Fruit fly (Drosophila melanogaster) whole organism, embryonic: Measurements from ENCODE around the gene witty.

Source experiments
- Antp ChIP-seq: fragments of 200-800 bp; sonication (Bioruptor generic); optimal IDR thresholded peaks from 3 replicates; lab custom pipeline; 2016; ENCODE audit warnings: missing biosample characterization, missing genetic modification characterization
- Asciz ChIP-seq: fragments of 200-800 bp; sonication (Bioruptor generic); optimal IDR thresholded peaks from 2 replicates; lab custom pipeline; 2017; ENCODE audit warnings: missing biosample characterization, mild to moderate bottlenecking, missing genetic modification characterization, missing genetic modification reagents
- B-H2 ChIP-seq: fragments of 200-800 bp; sonication (Bioruptor generic); optimal IDR thresholded peaks from 2 replicates; lab custom pipeline; 2018; ENCODE audit warnings: missing biosample characterization, mild to moderate bottlenecking, missing genetic modification characterization
- CG10267 ChIP-seq: fragments of 200-800 bp; sonication (Bioruptor generic); optimal IDR thresholded peaks from 2 replicates; lab custom pipeline; 2018; ENCODE audit warnings: missing biosample characterization, mild to moderate bottlenecking, missing genetic modification characterization, moderate library complexity
- CG10654 ChIP-seq: fragments of 200-800 bp; sonication (Bioruptor generic); optimal IDR thresholded peaks from 2 replicates; lab custom pipeline; 2016; ENCODE audit warnings: missing biosample characterization, missing genetic modification characterization
- CG11560 ChIP-seq: fragments of 200-800 bp; sonication (Bioruptor generic); IDR thresholded peaks from 3 replicates; pipeline ENCODE4 v1.3.6; 2022; ENCODE audit warnings: missing biosample characterization, missing genetic modification characterization
- CG12942 ChIP-seq: fragments of 200-800 bp; sonication (Bioruptor generic); optimal IDR thresholded peaks from 3 replicates; lab custom pipeline; 2016; ENCODE audit warnings: missing biosample characterization, missing genetic modification characterization
- CG13624 ChIP-seq: fragments of 200-800 bp; sonication (Bioruptor generic); optimal IDR thresholded peaks from 2 replicates; lab custom pipeline; 2016; ENCODE audit warnings: missing biosample characterization, missing genetic modification characterization
- CG14050 ChIP-seq: fragments of 200-800 bp; sonication (Bioruptor generic); IDR thresholded peaks from 3 replicates; pipeline ENCODE4 v1.3.6; 2022; ENCODE audit warnings: missing biosample characterization, missing genetic modification characterization
- CG1602 ChIP-seq: fragments of 200-800 bp; sonication (Bioruptor generic); optimal IDR thresholded peaks from 3 replicates; lab custom pipeline; 2016; ENCODE audit warnings: missing biosample characterization, missing genetic modification characterization
- CG1603 ChIP-seq: fragments of 200-800 bp; sonication (Bioruptor generic); optimal IDR thresholded peaks from 2 replicates; lab custom pipeline; 2019; ENCODE audit warnings: missing biosample characterization, mild to moderate bottlenecking, missing genetic modification characterization, moderate library complexity
- CG17359 ChIP-seq: fragments of 200-800 bp; sonication (Bioruptor generic); optimal IDR thresholded peaks from 3 replicates; lab custom pipeline; 2018; ENCODE audit warnings: missing biosample characterization, mild to moderate bottlenecking, missing genetic modification characterization, moderate library complexity
- CG18599 ChIP-seq: fragments of 200-800 bp; sonication (Bioruptor generic); optimal IDR thresholded peaks from 3 replicates; lab custom pipeline; 2017; ENCODE audit warnings: missing biosample characterization, missing genetic modification characterization, mild to moderate bottlenecking, moderate library complexity, missing genetic modification reagents
- CG2116 ChIP-seq: fragments of 200-800 bp; sonication (Bioruptor generic); optimal IDR thresholded peaks from 3 replicates; lab custom pipeline; 2018; ENCODE audit warnings: missing biosample characterization, mild to moderate bottlenecking, missing genetic modification characterization
- CG34422 ChIP-seq: fragments of 200-800 bp; sonication (Bioruptor generic); IDR thresholded peaks from 3 replicates; pipeline ENCODE4 v1.3.6; 2022; ENCODE audit warnings: missing biosample characterization, missing genetic modification characterization
- CG6254 ChIP-seq: fragments of 200-800 bp; sonication (Bioruptor generic); optimal IDR thresholded peaks from 3 replicates; lab custom pipeline; 2017; ENCODE audit warnings: mild to moderate bottlenecking, missing biosample characterization, missing genetic modification reagents, missing genetic modification characterization
- CG6791 ChIP-seq: fragments of 200-800 bp; sonication (Bioruptor generic); IDR thresholded peaks from 3 replicates; pipeline ENCODE4 v1.3.6; 2022; ENCODE audit warnings: missing biosample characterization, missing genetic modification characterization; ENCODE audit not compliant: partially characterized antibody
- CG7372 ChIP-seq: fragments of 200-800 bp; sonication (Bioruptor generic); IDR thresholded peaks from 2 replicates; pipeline ENCODE4 v1.3.6; 2022; ENCODE audit warnings: missing biosample characterization, missing genetic modification characterization
- CG7928 ChIP-seq: fragments of 200-800 bp; sonication (Bioruptor generic); optimal IDR thresholded peaks from 2 replicates; lab custom pipeline; 2017; ENCODE audit warnings: missing biosample characterization, mild to moderate bottlenecking, missing genetic modification characterization
- Dbx ChIP-seq: fragments of 200-800 bp; sonication (Bioruptor generic); IDR thresholded peaks from 3 replicates; pipeline ENCODE4 v1.3.6; 2022; ENCODE audit warnings: missing biosample characterization, missing genetic modification characterization
- Dref ChIP-seq: fragments of 200-800 bp; sonication (Bioruptor generic); IDR thresholded peaks from 2 replicates; pipeline ENCODE4 v1.3.6; 2022; ENCODE audit warnings: missing biosample characterization, missing genetic modification characterization
- Fer1 ChIP-seq: fragments of 200-800 bp; sonication (Bioruptor generic); optimal IDR thresholded peaks from 2 replicates; lab custom pipeline; 2017; ENCODE audit warnings: missing biosample characterization, mild to moderate bottlenecking, missing genetic modification characterization
- Fer3 ChIP-seq: fragments of 200-800 bp; sonication (Bioruptor generic); optimal IDR thresholded peaks from 2 replicates; lab custom pipeline; 2018; ENCODE audit warnings: missing biosample characterization, mild to moderate bottlenecking, missing genetic modification characterization, moderate library complexity
- HHEX ChIP-seq: fragments of 200-800 bp; sonication (Bioruptor generic); optimal IDR thresholded peaks from 3 replicates; lab custom pipeline; 2017; ENCODE audit warnings: missing biosample characterization, mild to moderate bottlenecking, missing genetic modification characterization, missing genetic modification reagents
- HmgZ ChIP-seq: fragments of 200-800 bp; sonication (Bioruptor generic); optimal IDR thresholded peaks from 2 replicates; lab custom pipeline; 2018; ENCODE audit warnings: missing biosample characterization, mild to moderate bottlenecking, missing genetic modification characterization
- MBD-R2 ChIP-seq: fragments of 200-800 bp; sonication (Bioruptor generic); IDR thresholded peaks from 2 replicates; pipeline ENCODE4 v1.3.6; 2022; ENCODE audit warnings: missing biosample characterization, missing genetic modification characterization
- Nf-YB ChIP-seq: fragments of 200-800 bp; sonication (Bioruptor generic); optimal IDR thresholded peaks from 3 replicates; lab custom pipeline; 2019; ENCODE audit warnings: missing biosample characterization, mild to moderate bottlenecking, missing genetic modification characterization, moderate library complexity
- Nf-YC ChIP-seq: fragments of 200-800 bp; optimal IDR thresholded peaks from 3 replicates; lab custom pipeline; 2019; ENCODE audit warnings: missing biosample characterization, mild to moderate bottlenecking, missing genetic modification characterization, moderate library complexity
- Ptx1 ChIP-seq: fragments of 200-800 bp; sonication (Bioruptor generic); IDR thresholded peaks from 2 replicates; pipeline ENCODE4 v1.3.6; 2022; ENCODE audit warnings: missing biosample characterization, missing genetic modification characterization
- Ravus ChIP-seq: fragments of 200-800 bp; sonication (Bioruptor generic); IDR thresholded peaks from 2 replicates; pipeline ENCODE4 v1.3.6; 2022; ENCODE audit warnings: missing biosample characterization, missing genetic modification characterization
- dpn ChIP-seq, 2 experiments: fragments of 200-800 bp; sonication (Bioruptor generic); optimal IDR thresholded peaks; 3 replicates each; lab custom pipeline; 2016; ENCODE audit warnings: missing biosample characterization in 2 of 2, missing genetic modification characterization in 2 of 2
- exex ChIP-seq: fragments of 200-800 bp; sonication (Bioruptor generic); optimal IDR thresholded peaks from 4 replicates; lab custom pipeline; 2018; ENCODE audit warnings: missing biosample characterization, mild to moderate bottlenecking, missing genetic modification characterization, moderate library complexity
- hbn ChIP-seq: fragments of 200-800 bp; sonication (Bioruptor generic); IDR thresholded peaks from 2 replicates; pipeline ENCODE4 v1.3.6; 2022; ENCODE audit warnings: missing biosample characterization, missing genetic modification characterization; ENCODE audit not compliant: partially characterized antibody
- inv ChIP-seq: fragments of 200-800 bp; sonication (Bioruptor generic); IDR thresholded peaks from 2 replicates; pipeline ENCODE4 v1.3.6; 2022; ENCODE audit warnings: missing biosample characterization, missing genetic modification characterization; ENCODE audit not compliant: partially characterized antibody
- klu ChIP-seq: fragments of 200-800 bp; sonication (Bioruptor generic); IDR thresholded peaks from 2 replicates; pipeline ENCODE4 v1.3.6; 2022; ENCODE audit warnings: missing biosample characterization, missing genetic modification characterization
- lab ChIP-seq: fragments of 200-800 bp; sonication (Bioruptor generic); optimal IDR thresholded peaks from 3 replicates; lab custom pipeline; 2017; ENCODE audit warnings: missing biosample characterization, missing genetic modification characterization, mild to moderate bottlenecking, moderate library complexity, missing genetic modification reagents
- lilli ChIP-seq: fragments of 200-800 bp; sonication (Bioruptor generic); optimal IDR thresholded peaks from 3 replicates; lab custom pipeline; 2016; ENCODE audit warnings: missing biosample characterization, missing genetic modification characterization
- nmo ChIP-seq: fragments of 200-800 bp; sonication (Bioruptor generic); optimal IDR thresholded peaks from 2 replicates; lab custom pipeline; 2018; ENCODE audit warnings: missing biosample characterization, mild to moderate bottlenecking, missing genetic modification characterization, moderate library complexity
- pho ChIP-seq: fragments of 200-800 bp; sonication (Bioruptor generic); optimal IDR thresholded peaks from 2 replicates; lab custom pipeline; 2016; ENCODE audit warnings: missing biosample characterization, missing genetic modification characterization
- pzg ChIP-seq: fragments of 200-800 bp; sonication (Bioruptor generic); optimal IDR thresholded peaks from 3 replicates; lab custom pipeline; 2018; ENCODE audit warnings: missing biosample characterization, mild to moderate bottlenecking, missing genetic modification characterization, moderate library complexity
- sens ChIP-seq: fragments of 200-800 bp; sonication (Bioruptor generic); peaks from one replicate; lab custom pipeline; 2016; ENCODE audit warnings: missing biosample characterization, missing genetic modification characterization
- stc ChIP-seq: fragments of 200-800 bp; sonication (Bioruptor generic); IDR thresholded peaks from 2 replicates; pipeline ENCODE4 v1.3.6; 2022; ENCODE audit warnings: missing biosample characterization, missing genetic modification characterization
- stwl ChIP-seq: fragments of 200-800 bp; sonication (Bioruptor generic); optimal IDR thresholded peaks from 3 replicates; lab custom pipeline; 2018; ENCODE audit warnings: missing biosample characterization, mild to moderate bottlenecking, missing genetic modification characterization, moderate library complexity
- tgo ChIP-seq: fragments of 200-800 bp; sonication (Bioruptor generic); IDR thresholded peaks from 3 replicates; pipeline ENCODE4 v1.3.6; 2022; ENCODE audit warnings: missing biosample characterization, missing genetic modification characterization
- tin ChIP-seq: fragments of 200-800 bp; sonication (Bioruptor generic); optimal IDR thresholded peaks from 3 replicates; lab custom pipeline; 2016; ENCODE audit warnings: missing biosample characterization, missing genetic modification characterization
- vfl ChIP-seq: fragments of 200-800 bp; sonication (Bioruptor generic); optimal IDR thresholded peaks from 2 replicates; lab custom pipeline; 2016; ENCODE audit warnings: missing biosample characterization, missing genetic modification characterization
- vvl ChIP-seq: fragments of 200-800 bp; sonication (Bioruptor generic); IDR thresholded peaks from 2 replicates; pipeline ENCODE4 v1.3.6; 2022; ENCODE audit warnings: missing biosample characterization, missing genetic modification characterization
- zen2 ChIP-seq: fragments of 200-800 bp; sonication (Bioruptor generic); IDR thresholded peaks from 3 replicates; pipeline ENCODE4 v1.3.6; 2022; ENCODE audit warnings: missing biosample characterization, missing genetic modification characterization; ENCODE audit not compliant: partially characterized antibody
- zfh1 ChIP-seq: fragments of 200-800 bp; sonication (Bioruptor generic); IDR thresholded peaks from 3 replicates; pipeline ENCODE4 v1.3.6; 2022; ENCODE audit warnings: missing biosample characterization, missing genetic modification characterization

witty gene

dm6 chr2L:8381508-8382036 is 43.5 kb downstream of the witty start, which contains the start of gene AlaRS (continued):
- TF ChIP-seq Fer3 (tag; lab: Kevin White, UChicago) = peak; percentile 12
- peak; percentile 13; the same call in 1 of the 3 replicates for TF ChIP-seq tgo
- TF ChIP-seq zen2 (GFP tag; lab: Robert Waterston, UW) = peak; percentile 59; the same call in 1 of the 3 replicates
- no peak for TF ChIP-seq CG7372 (GFP tag; lab: Robert Waterston, UW)
- TF ChIP-seq CG1602 (GFP tag; lab: Kevin White, UChicago) = peak; percentile 3
- peak; percentile 88 for TF ChIP-seq sens (GFP tag; lab: Kevin White, UChicago)
- peak; percentile 46 for TF ChIP-seq inv (GFP tag; lab: Robert Waterston, UW)
- TF ChIP-seq MBD-R2 (GFP tag; lab: Robert Waterston, UW) = peak; percentile 72
- TF ChIP-seq vvl (GFP tag; lab: Robert Waterston, UW) = peak; percentile 44; the same call in 1 of the 2 replicates
- TF ChIP-seq CG1603 (tag; lab: Kevin White, UChicago) = peak; percentile 28
- 0 out of 2 replicates have a peak, but pooled peaks have one; percentile 21 for TF ChIP-seq stc
- 0 out of 3 replicates have a peak, but pooled peaks have one; percentile 26 for TF ChIP-seq CG34422 (GFP tag; lab: Robert Waterston, UW)
- TF ChIP-seq Asciz (GFP tag; lab: Kevin White, UChicago) = peak; percentile 16
- no peak for TF ChIP-seq Antp (GFP tag; lab: Kevin White, UChicago)
- TF ChIP-seq vfl (GFP tag; lab: Kevin White, UChicago) = peak; percentile 11
- 0 out of 2 replicates have a peak, but pooled peaks have one; percentile 18 for TF ChIP-seq klu (GFP tag; lab: Robert Waterston, UW)
- TF ChIP-seq CG14050 = no peak; the same call in 2 of the 3 replicates
- TF ChIP-seq B-H2 (GFP tag; lab: Kevin White, UChicago) = peak; percentile 39
- peak; percentile 40 for TF ChIP-seq Nf-YC (tag; lab: Kevin White, UChicago)
- TF ChIP-seq tin (GFP tag; lab: Kevin White, UChicago) = peak; percentile 19
- peak; percentile 16; the same call in 1 of the 3 replicates for TF ChIP-seq zfh1 (GFP tag; lab: Robert Waterston, UW)
- TF ChIP-seq CG6791 (GFP tag; lab: Robert Waterston, UW) = peak; percentile 59; the same call in 2 of the 3 replicates
- peak; percentile 68 for TF ChIP-seq Dref (GFP tag; lab: Robert Waterston, UW)
- TF ChIP-seq CG2116 (GFP tag; lab: Kevin White, UChicago) = peak; percentile 81
- TF ChIP-seq HHEX = peak; percentile 15
- TF ChIP-seq pzg (GFP tag; lab: Kevin White, UChicago) = peak; percentile 36
- peak; percentile 40 for TF ChIP-seq CG6254 (GFP tag; lab: Kevin White, UChicago)
- TF ChIP-seq Fer1 = peak; percentile 57
- TF ChIP-seq stwl (tag; lab: Kevin White, UChicago) = peak; percentile 45
- TF ChIP-seq Ptx1 (GFP tag; lab: Robert Waterston, UW) = 0 out of 2 replicates have a peak, but pooled peaks have one; percentile 7
- TF ChIP-seq dpn (GFP tag; optimal IDR thresholded peaks at IDR 0.05; lab: Kevin White, UChicago) = peak; percentile 8 to 26
- peak; percentile 29 for TF ChIP-seq HmgZ (tag; lab: Kevin White, UChicago)
- no peak for TF ChIP-seq CG7928
- TF ChIP-seq CG12942 (GFP tag; lab: Kevin White, UChicago) = peak; percentile 4
- peak; percentile 67 for TF ChIP-seq CG10267 (tag; lab: Kevin White, UChicago)
- TF ChIP-seq CG13624 (GFP tag; lab: Kevin White, UChicago) = peak; percentile 20
- TF ChIP-seq CG10654 (GFP tag; lab: Kevin White, UChicago) = peak; percentile 6
- TF ChIP-seq lilli = peak; percentile 62
- TF ChIP-seq Dbx (GFP tag; lab: Robert Waterston, UW) = 0 out of 3 replicates have a peak, but pooled peaks have one; percentile 6
- TF ChIP-seq lab (GFP tag; lab: Kevin White, UChicago) = peak; percentile 27
- no peak for TF ChIP-seq Ravus (GFP tag; lab: Robert Waterston, UW)
- TF ChIP-seq hbn (GFP tag; lab: Robert Waterston, UW) = peak; percentile 57
- peak; percentile 1 for TF ChIP-seq Nf-YB
- no peak for TF ChIP-seq CG11560 (tag; lab: Robert Waterston, UW)
- TF ChIP-seq CG18599 (GFP tag; lab: Kevin White, UChicago) = peak; percentile 56
- peak; percentile 37 for TF ChIP-seq CG17359 (tag; lab: Kevin White, UChicago)
- peak; percentile 5 for TF ChIP-seq exex (tag; lab: Kevin White, UChicago)
- TF ChIP-seq pho (GFP tag; lab: Kevin White, UChicago) = no peak
- TF ChIP-seq nmo (GFP tag; lab: Kevin White, UChicago) = peak; percentile 41
